2 fruit fly cellular contexts compared by ENCODE assay signal in genomic region chr3R:15947605-15948004, dm6.
TF ChIP-seq lines count a peak whose summit lies in the region.

No protein-coding gene starts in this region.

- no peak for TF ChIP-seq CTCF in whole organism, embryonic (GFP tag; optimal IDR thresholded peaks at IDR 0.05; lab: Kevin White, UChicago)

TF ChIP-seq in whole organism, embryonic, 481 proteins besides CTCF, POLR2A, EP300 and RAD21:
- peak; percentile 48; the same call in 1 of the 2 replicates for TF ChIP-seq Rfx (GFP tag; IDR thresholded peaks at IDR 0.05; lab: Robert Waterston, UW)
- no peak for TF ChIP-seq bab2 (GFP tag; optimal IDR thresholded peaks at IDR 0.05; lab: Kevin White, UChicago)
- TF ChIP-seq twi (tag; optimal IDR thresholded peaks at IDR 0.05; lab: Kevin White, UChicago), result no peak
- 0 out of 2 replicates have a peak, but pooled peaks have one; percentile 13 for TF ChIP-seq CG11085 (GFP tag; IDR thresholded peaks at IDR 0.05; lab: Robert Waterston, UW)
- TF ChIP-seq Ssrp (tag; optimal IDR thresholded peaks at IDR 0.05; lab: Kevin White, UChicago), result no peak
- no peak for TF ChIP-seq pita (GFP tag; optimal IDR thresholded peaks at IDR 0.05; lab: Kevin White, UChicago)
- peak; percentile 8 for TF ChIP-seq CG13894 (tag; optimal IDR thresholded peaks at IDR 0.05; lab: Kevin White, UChicago)
- TF ChIP-seq esg (GFP tag; conservative IDR thresholded peaks at IDR 0.05; lab: Robert Waterston, UW), result no peak
- TF ChIP-seq otp (GFP tag; IDR thresholded peaks at IDR 0.05; lab: Robert Waterston, UW), result no peak
- no peak for TF ChIP-seq z (GFP tag; IDR thresholded peaks at IDR 0.05; lab: Robert Waterston, UW)
- TF ChIP-seq CG11456 (GFP tag; IDR thresholded peaks at IDR 0.05; lab: Robert Waterston, UW), result 0 out of 3 replicates have a peak, but pooled peaks have one; percentile 57
- no peak for TF ChIP-seq vfl (GFP tag; optimal IDR thresholded peaks at IDR 0.05; lab: Kevin White, UChicago)
- 0 out of 2 replicates have a peak, but pooled peaks have one; percentile 36 for TF ChIP-seq slbo (GFP tag; IDR thresholded peaks at IDR 0.05; lab: Robert Waterston, UW)
- peak; percentile 35 for TF ChIP-seq CG18599 (GFP tag; optimal IDR thresholded peaks at IDR 0.05; lab: Kevin White, UChicago)
- TF ChIP-seq scrt (GFP tag; optimal IDR thresholded peaks at IDR 0.05; lab: Kevin White, UChicago), result peak; percentile 47
- peak; percentile 27; the same call in 1 of the 2 replicates for TF ChIP-seq MBD-R2 (GFP tag; IDR thresholded peaks at IDR 0.05; lab: Robert Waterston, UW)
- TF ChIP-seq CG4404 (GFP tag; IDR thresholded peaks at IDR 0.05; lab: Robert Waterston, UW), result 0 out of 2 replicates have a peak, but pooled peaks have one; percentile 26
- TF ChIP-seq CG6175 (GFP tag; IDR thresholded peaks at IDR 0.05; lab: Robert Waterston, UW), result no peak
- TF ChIP-seq CG2120 (GFP tag; optimal IDR thresholded peaks at IDR 0.05; lab: Kevin White, UChicago), result peak; percentile 41
- peak; percentile 18; the same call in 1 of the 2 replicates for TF ChIP-seq CG32532 (GFP tag; IDR thresholded peaks at IDR 0.05; lab: Robert Waterston, UW)
- TF ChIP-seq seq (GFP tag; IDR thresholded peaks at IDR 0.05; lab: Robert Waterston, UW), result no peak
- no peak for TF ChIP-seq CG6813 (GFP tag; optimal IDR thresholded peaks at IDR 0.05; lab: Kevin White, UChicago)
- TF ChIP-seq Ptx1 (GFP tag; IDR thresholded peaks at IDR 0.05; lab: Robert Waterston, UW), result peak; percentile 44
- peak; percentile 62 for TF ChIP-seq hkb (optimal IDR thresholded peaks at IDR 0.05; lab: Kevin White, UChicago)
- TF ChIP-seq hkb (GFP tag; IDR thresholded peaks at IDR 0.05; lab: Robert Waterston, UW), result no peak
- no peak for TF ChIP-seq Bgb (GFP tag; IDR thresholded peaks at IDR 0.05; lab: Robert Waterston, UW; ENCODE audit: partially characterized antibody)
- peak; percentile 57; the same call in 1 of the 3 replicates for TF ChIP-seq Dbx (GFP tag; IDR thresholded peaks at IDR 0.05; lab: Robert Waterston, UW)
- 0 out of 2 replicates have a peak, but pooled peaks have one; percentile 27 for TF ChIP-seq ranshi (GFP tag; IDR thresholded peaks at IDR 0.05; lab: Robert Waterston, UW)
- peak; percentile 1 for TF ChIP-seq mam (GFP tag; optimal IDR thresholded peaks at IDR 0.05; lab: Kevin White, UChicago)
- TF ChIP-seq CG9932 (GFP tag; IDR thresholded peaks at IDR 0.05; lab: Robert Waterston, UW), result peak; percentile 44; the same call in 1 of the 2 replicates

TF ChIP-seq in whole organism, prepupa, 60 proteins besides CTCF, POLR2A, EP300 and RAD21:
- TF ChIP-seq Gug (GFP tag; IDR thresholded peaks at IDR 0.05; lab: Robert Waterston, UW) (no peak), CG6163 (GFP tag; IDR thresholded peaks at IDR 0.05; lab: Robert Waterston, UW) (0 out of 3 replicates have a peak, but pooled peaks have one; percentile 33)
TF ChIP-seq in whole organism, prepupa: peak in this region for 1.
